Fruit fly (Drosophila melanogaster) whole organism, embryonic: ENCODE measurements around the gene Art3.

Experiments used
- Bgb ChIP-seq: fragments of 200-800 bp; sonication (Bioruptor generic); IDR thresholded peaks from 2 replicates; pipeline ENCODE4 v1.3.6; 2022; ENCODE audit warnings: missing biosample characterization, missing genetic modification characterization; ENCODE audit not compliant: partially characterized antibody
- Blimp-1 ChIP-seq: fragments of 200-800 bp; sonication (Bioruptor generic); optimal IDR thresholded peaks from 3 replicates; lab custom pipeline; 2018; ENCODE audit warnings: missing biosample characterization, missing genetic modification characterization, mild to moderate bottlenecking, moderate library complexity, missing genetic modification reagents
- CG10462 ChIP-seq: fragments of 200-800 bp; sonication (Bioruptor generic); optimal IDR thresholded peaks from 2 replicates; lab custom pipeline; 2016; ENCODE audit warnings: missing biosample characterization, missing genetic modification characterization
- CG11696 ChIP-seq: fragments of 200-800 bp; sonication (Bioruptor generic); IDR thresholded peaks from 2 replicates; pipeline ENCODE4 v1.3.6; 2022; ENCODE audit warnings: missing biosample characterization, missing genetic modification characterization
- CG12236 ChIP-seq: fragments of 200-800 bp; sonication (Bioruptor generic); optimal IDR thresholded peaks from 2 replicates; lab custom pipeline; 2016; ENCODE audit warnings: missing biosample characterization, missing genetic modification characterization
- CG12769 ChIP-seq: fragments of 200-800 bp; sonication (Bioruptor generic); optimal IDR thresholded peaks from 2 replicates; lab custom pipeline; 2019; ENCODE audit warnings: missing biosample characterization, mild to moderate bottlenecking, missing genetic modification characterization, moderate library complexity
- CG14860 ChIP-seq: fragments of 200-800 bp; sonication (Bioruptor generic); IDR thresholded peaks from 3 replicates; pipeline ENCODE4 v1.3.6; 2022; ENCODE audit warnings: missing biosample characterization, missing genetic modification characterization; ENCODE audit not compliant: partially characterized antibody
- CG15269 ChIP-seq: fragments of 200-800 bp; sonication (Bioruptor generic); optimal IDR thresholded peaks from 2 replicates; lab custom pipeline; 2018; ENCODE audit warnings: missing biosample characterization, mild to moderate bottlenecking, missing genetic modification characterization, moderate library complexity
- CG17186 ChIP-seq: fragments of 200-800 bp; sonication (Bioruptor generic); optimal IDR thresholded peaks from 3 replicates; lab custom pipeline; 2017; ENCODE audit warnings: missing biosample characterization, missing genetic modification reagents, missing genetic modification characterization
- CG18476 ChIP-seq: fragments of 200-800 bp; sonication (Bioruptor generic); optimal IDR thresholded peaks from 2 replicates; lab custom pipeline; 2016; ENCODE audit warnings: missing biosample characterization, mild to moderate bottlenecking, missing genetic modification characterization
- CG2129 ChIP-seq: fragments of 200-800 bp; sonication (Bioruptor generic); IDR thresholded peaks from 2 replicates; pipeline ENCODE4 v1.3.6; 2022; ENCODE audit warnings: missing biosample characterization, missing genetic modification characterization; ENCODE audit not compliant: partially characterized antibody
- CG2199 ChIP-seq: fragments of 200-800 bp; sonication (Bioruptor generic); IDR thresholded peaks from 3 replicates; pipeline ENCODE4 v1.3.6; 2022; ENCODE audit warnings: missing biosample characterization, missing genetic modification characterization
- CG2889 ChIP-seq: fragments of 200-800 bp; sonication (Bioruptor generic); IDR thresholded peaks from 3 replicates; pipeline ENCODE4 v1.3.6; 2022; ENCODE audit warnings: missing biosample characterization, missing genetic modification characterization
- CG31388 ChIP-seq: fragments of 200-800 bp; sonication (Bioruptor generic); optimal IDR thresholded peaks from 2 replicates; lab custom pipeline; 2016; ENCODE audit warnings: missing biosample characterization, missing genetic modification characterization
- CG32767 ChIP-seq: fragments of 200-800 bp; sonication (Bioruptor generic); IDR thresholded peaks from 2 replicates; pipeline ENCODE4 v1.3.6; 2022; ENCODE audit warnings: missing biosample characterization, missing genetic modification characterization
- CG6272 ChIP-seq: fragments of 200-800 bp; sonication (Bioruptor generic); IDR thresholded peaks from 2 replicates; pipeline ENCODE4 v1.3.6; 2022; ENCODE audit warnings: missing biosample characterization, missing genetic modification characterization
- CG6791 ChIP-seq: fragments of 200-800 bp; sonication (Bioruptor generic); IDR thresholded peaks from 3 replicates; pipeline ENCODE4 v1.3.6; 2022; ENCODE audit warnings: missing biosample characterization, missing genetic modification characterization; ENCODE audit not compliant: partially characterized antibody
- CG9609 ChIP-seq: fragments of 200-800 bp; sonication (Bioruptor generic); optimal IDR thresholded peaks from 3 replicates; lab custom pipeline; 2016; ENCODE audit warnings: missing biosample characterization, missing genetic modification characterization
- CG9727 ChIP-seq: fragments of 200-800 bp; sonication (Bioruptor generic); optimal IDR thresholded peaks from 3 replicates; lab custom pipeline; 2017; ENCODE audit warnings: missing biosample characterization, mild to moderate bottlenecking, missing genetic modification characterization
- CHES-1-like ChIP-seq: fragments of 200-800 bp; sonication (Bioruptor generic); optimal IDR thresholded peaks from 2 replicates; lab custom pipeline; 2016; ENCODE audit warnings: missing biosample characterization, missing genetic modification characterization
- Chrac-16 ChIP-seq: fragments of 200-800 bp; sonication (Bioruptor generic); optimal IDR thresholded peaks from 3 replicates; lab custom pipeline; 2016; ENCODE audit warnings: missing biosample characterization, missing genetic modification characterization
- D ChIP-seq, 2 experiments: fragments of 200-800 bp in 1 of 2; fragments of >200 bp in 1 of 2; sonication (Bioruptor generic) in 1 of 2; optimal IDR thresholded peaks; 2 replicates in 1 of 2; 3 replicates in 1 of 2; lab custom pipeline; 2017; ENCODE audit warnings: mild to moderate bottlenecking in 1 of 2, missing biosample characterization in 1 of 2, missing genetic modification characterization in 1 of 2, missing genetic modification reagents in 1 of 2
- E2f2 ChIP-seq: fragments of 200-800 bp; sonication (Bioruptor generic); IDR thresholded peaks from 2 replicates; pipeline ENCODE4 v1.3.6; 2022; ENCODE audit warnings: missing biosample characterization, missing genetic modification characterization
- Hr3 ChIP-seq: fragments of 200-800 bp; sonication (Bioruptor generic); optimal IDR thresholded peaks from 3 replicates; lab custom pipeline; 2016; ENCODE audit warnings: missing biosample characterization, missing genetic modification characterization
- Lim3 ChIP-seq: fragments of 200-800 bp; sonication (Bioruptor generic); IDR thresholded peaks from 2 replicates; pipeline ENCODE4 v1.3.6; 2022; ENCODE audit warnings: missing biosample characterization, missing genetic modification characterization
- Med ChIP-seq: fragments of 200-800 bp; sonication (Bioruptor generic); peaks from one replicate; lab custom pipeline; 2016; ENCODE audit warnings: missing biosample characterization, missing genetic modification characterization, mild to moderate bottlenecking, inconsistent platforms, moderate library complexity
- Side ChIP-seq: fragments of 200-800 bp; sonication (Bioruptor generic); optimal IDR thresholded peaks from 2 replicates; lab custom pipeline; 2016; ENCODE audit warnings: missing biosample characterization, missing genetic modification characterization
- Ssrp ChIP-seq: fragments of 200-800 bp; sonication (Bioruptor generic); optimal IDR thresholded peaks from 2 replicates; lab custom pipeline; 2018; ENCODE audit warnings: missing biosample characterization, mild to moderate bottlenecking, missing genetic modification characterization, moderate library complexity
- TFAM ChIP-seq: fragments of 200-800 bp; sonication (Bioruptor generic); optimal IDR thresholded peaks from 2 replicates; lab custom pipeline; 2017; ENCODE audit warnings: missing biosample characterization, missing genetic modification characterization, inconsistent platforms
- Xbp1 ChIP-seq: fragments of 200-800 bp; sonication (Bioruptor generic); optimal IDR thresholded peaks from 3 replicates; lab custom pipeline; 2016; ENCODE audit warnings: missing biosample characterization, mild to moderate bottlenecking, missing genetic modification characterization
- ato ChIP-seq: fragments of 200-800 bp; sonication (Bioruptor generic); IDR thresholded peaks from 2 replicates; pipeline ENCODE4 v1.3.6; 2022; ENCODE audit warnings: missing biosample characterization, missing genetic modification characterization; ENCODE audit not compliant: partially characterized antibody
- chif ChIP-seq, 2 experiments: fragments of 200-800 bp; sonication (Bioruptor generic); optimal IDR thresholded peaks; 3 replicates each; lab custom pipeline; 2016; ENCODE audit warnings: missing biosample characterization in 2 of 2, missing genetic modification characterization in 2 of 2
- corto ChIP-seq: fragments of 200-800 bp; sonication (Bioruptor generic); optimal IDR thresholded peaks from 2 replicates; lab custom pipeline; 2016; ENCODE audit warnings: missing biosample characterization, mild to moderate bottlenecking, missing genetic modification characterization, moderate library complexity
- dysf ChIP-seq: fragments of 200-800 bp; sonication (Bioruptor generic); IDR thresholded peaks from 3 replicates; pipeline ENCODE4 v1.3.6; 2022; ENCODE audit warnings: missing biosample characterization, missing genetic modification characterization
- en ChIP-seq: fragments of 200-800 bp; sonication (Bioruptor generic); optimal IDR thresholded peaks from 2 replicates; lab custom pipeline; 2016; ENCODE audit warnings: missing biosample characterization, missing genetic modification characterization
- esg ChIP-seq: fragments of 200-800 bp; sonication (Bioruptor generic); conservative IDR thresholded peaks from 2 replicates; pipeline ENCODE4 v1.3.6; 2022; ENCODE audit warnings: missing biosample characterization, missing genetic modification characterization
- exex ChIP-seq: fragments of 200-800 bp; sonication (Bioruptor generic); optimal IDR thresholded peaks from 4 replicates; lab custom pipeline; 2018; ENCODE audit warnings: missing biosample characterization, mild to moderate bottlenecking, missing genetic modification characterization, moderate library complexity
- fd3F ChIP-seq: fragments of 200-800 bp; sonication (Bioruptor generic); optimal IDR thresholded peaks from 2 replicates; lab custom pipeline; 2018; ENCODE audit warnings: missing biosample characterization, mild to moderate bottlenecking, missing genetic modification characterization, moderate library complexity
- ftz-f1 ChIP-seq: fragments of 200-800 bp; sonication (Bioruptor generic); optimal IDR thresholded peaks from 2 replicates; lab custom pipeline; 2016; ENCODE audit warnings: missing biosample characterization, missing genetic modification characterization
- gce ChIP-seq: fragments of 200-800 bp; sonication (Bioruptor generic); IDR thresholded peaks from 3 replicates; pipeline ENCODE4 v1.3.6; 2022; ENCODE audit warnings: missing biosample characterization, missing genetic modification characterization
- gt ChIP-seq: fragments of 200-800 bp; sonication (Bioruptor generic); IDR thresholded peaks from 2 replicates; pipeline ENCODE4 v1.3.6; 2022; ENCODE audit warnings: missing biosample characterization, missing genetic modification characterization
- jumu ChIP-seq: fragments of 200-800 bp; sonication (Bioruptor generic); optimal IDR thresholded peaks from 3 replicates; lab custom pipeline; 2016; ENCODE audit warnings: missing biosample characterization, missing genetic modification characterization
- sd ChIP-seq: fragments of 200-800 bp; sonication (Bioruptor generic); optimal IDR thresholded peaks from 3 replicates; lab custom pipeline; 2018; ENCODE audit warnings: missing biosample characterization, mild to moderate bottlenecking, missing genetic modification characterization, moderate library complexity
- sens-2 ChIP-seq: fragments of 200-800 bp; sonication (Bioruptor generic); IDR thresholded peaks from 2 replicates; pipeline ENCODE4 v1.3.6; 2022; ENCODE audit warnings: missing biosample characterization, missing genetic modification characterization
- sisA ChIP-seq: fragments of 200-800 bp; sonication (Bioruptor generic); IDR thresholded peaks from 2 replicates; pipeline ENCODE4 v1.3.6; 2022; ENCODE audit warnings: missing biosample characterization, missing genetic modification characterization
- tna ChIP-seq: fragments of 200-800 bp; sonication (Bioruptor generic); IDR thresholded peaks from 2 replicates; pipeline ENCODE4 v1.3.6; 2022; ENCODE audit warnings: missing biosample characterization, missing genetic modification characterization; ENCODE audit not compliant: partially characterized antibody
- twi ChIP-seq: fragments of 200-800 bp; optimal IDR thresholded peaks from 2 replicates; lab custom pipeline; 2019; ENCODE audit warnings: missing biosample characterization, mild to moderate bottlenecking, missing genetic modification characterization, moderate library complexity
- zfh1 ChIP-seq: fragments of 200-800 bp; sonication (Bioruptor generic); IDR thresholded peaks from 3 replicates; pipeline ENCODE4 v1.3.6; 2022; ENCODE audit warnings: missing biosample characterization, missing genetic modification characterization
- zfh2 ChIP-seq: fragments of 200-800 bp; sonication (Bioruptor generic); optimal IDR thresholded peaks from 2 replicates; lab custom pipeline; 2016; ENCODE audit warnings: missing biosample characterization, missing genetic modification characterization

Gene Art3

DNA sequence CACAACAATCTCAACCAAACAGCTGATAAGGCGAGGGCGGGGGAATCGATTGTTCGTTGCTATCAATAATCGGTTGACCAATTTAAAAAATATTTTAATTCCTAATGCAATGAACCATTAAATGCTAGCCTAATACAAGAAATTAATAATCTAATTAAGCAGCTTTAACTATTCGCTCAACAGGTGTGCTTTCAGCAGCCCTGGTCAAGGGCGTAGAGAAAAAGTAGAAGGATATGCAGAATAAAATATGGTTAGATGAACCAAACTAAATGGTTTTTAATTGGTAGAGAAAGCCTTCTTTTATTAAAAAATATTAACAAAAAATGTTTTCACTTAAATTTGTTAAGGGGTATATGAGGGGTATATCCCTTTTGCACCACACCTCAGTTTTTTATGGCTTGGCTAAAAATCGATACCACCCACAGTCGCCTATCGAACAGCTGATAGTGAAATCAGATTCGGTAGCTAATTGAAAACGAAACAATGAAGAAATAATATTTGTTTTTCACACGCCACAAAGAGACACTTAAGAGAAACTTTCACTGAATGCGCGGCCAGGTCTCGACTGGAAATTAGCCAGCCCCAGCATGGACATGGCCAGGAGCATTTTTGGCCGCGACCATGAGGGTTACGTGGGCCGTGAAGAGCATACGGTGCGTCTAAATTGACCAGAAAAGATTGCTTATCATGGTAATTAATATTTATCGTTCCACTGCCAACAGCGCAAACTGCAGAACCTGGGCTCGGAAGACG lies 10.2 kb downstream of the Art3 start, which contains the start of the genes SIDL and CG12241 (continued):
- TF ChIP-seq sd (tag; lab: Kevin White, UChicago): no peak
- no peak for TF ChIP-seq D (optimal IDR thresholded peaks at IDR 0.05; lab: Kevin White, UChicago)
- TF ChIP-seq D (GFP tag; optimal IDR thresholded peaks at IDR 0.05; lab: Kevin White, UChicago): peak; percentile 72
- TF ChIP-seq Ssrp (tag; lab: Kevin White, UChicago): peak; percentile 12
- TF ChIP-seq Lim3: no peak
- peak; percentile 90 for TF ChIP-seq CG9727 (GFP tag; lab: Kevin White, UChicago)
- TF ChIP-seq CG10462 (GFP tag; lab: Kevin White, UChicago): peak; percentile 17
- TF ChIP-seq CG2129 (GFP tag; lab: Robert Waterston, UW): no peak
- no peak for TF ChIP-seq en
- peak; percentile 14 for TF ChIP-seq CHES-1-like (GFP tag; lab: Kevin White, UChicago)
- peak; percentile 93 for TF ChIP-seq CG6272
- no peak for TF ChIP-seq Bgb (GFP tag; lab: Robert Waterston, UW)
- peak; percentile 63 for TF ChIP-seq Chrac-16 (GFP tag; lab: Kevin White, UChicago)
- TF ChIP-seq twi (tag; lab: Kevin White, UChicago): peak; percentile 13
- TF ChIP-seq exex (tag; lab: Kevin White, UChicago): peak; percentile 68
- peak; percentile 62 for TF ChIP-seq CG31388 (GFP tag; lab: Kevin White, UChicago)
- peak; percentile 54 for TF ChIP-seq Xbp1 (GFP tag; lab: Kevin White, UChicago)
- TF ChIP-seq TFAM (GFP tag; lab: Kevin White, UChicago): no peak
- no peak for TF ChIP-seq corto (GFP tag; lab: Kevin White, UChicago)
- TF ChIP-seq CG11696: peak; percentile 88
- no peak for TF ChIP-seq CG12769 (tag; lab: Kevin White, UChicago)
- peak; percentile 48; the same call in 1 of the 3 replicates for TF ChIP-seq CG2889 (GFP tag; lab: Robert Waterston, UW)
- peak; percentile 60 for TF ChIP-seq ftz-f1
- TF ChIP-seq dysf (GFP tag; lab: Robert Waterston, UW): peak; percentile 96
- peak; percentile 24 for TF ChIP-seq CG9609 (GFP tag; lab: Kevin White, UChicago)
- no peak for TF ChIP-seq CG32767 (GFP tag; lab: Robert Waterston, UW)
- TF ChIP-seq zfh2 (GFP tag; lab: Kevin White, UChicago): peak; percentile 85
- peak; percentile 76 for TF ChIP-seq gt (GFP tag; lab: Robert Waterston, UW)
- peak; percentile 20; the same call in 1 of the 2 replicates for TF ChIP-seq esg (GFP tag; lab: Robert Waterston, UW)
- peak; percentile 86 for TF ChIP-seq CG18476 (GFP tag; lab: Kevin White, UChicago)
- no peak for TF ChIP-seq sens-2
- TF ChIP-seq E2f2: peak; percentile 58
- peak; percentile 82 for TF ChIP-seq gce
- TF ChIP-seq fd3F (GFP tag; lab: Kevin White, UChicago): peak; percentile 46
- peak; percentile 97 for TF ChIP-seq Med (GFP tag; lab: Kevin White, UChicago)
- TF ChIP-seq CG15269: no peak
- TF ChIP-seq CG17186 (GFP tag; lab: Kevin White, UChicago): no peak
- peak; percentile 16 to 70 for TF ChIP-seq chif (GFP tag; optimal IDR thresholded peaks at IDR 0.05; lab: Kevin White, UChicago)
- TF ChIP-seq jumu (GFP tag; lab: Kevin White, UChicago): peak; percentile 79
- TF ChIP-seq CG12236 (GFP tag; lab: Kevin White, UChicago): no peak
- no peak for TF ChIP-seq CG6791 (GFP tag; lab: Robert Waterston, UW)
- peak; percentile 18 for TF ChIP-seq Blimp-1
- peak; percentile 81 for TF ChIP-seq CG2199 (GFP tag; lab: Robert Waterston, UW)
- TF ChIP-seq CG14860 (GFP tag; lab: Robert Waterston, UW): 0 out of 3 replicates have a peak, but pooled peaks have one; percentile 22
- TF ChIP-seq tna: no peak
- peak; percentile 70 for TF ChIP-seq Hr3 (GFP tag; lab: Kevin White, UChicago)
- peak; percentile 77 for TF ChIP-seq Side
- no peak for TF ChIP-seq ato
- TF ChIP-seq zfh1: peak; percentile 94
- peak; percentile 91 for TF ChIP-seq sisA (GFP tag; lab: Robert Waterston, UW)
